Worm (Caenorhabditis elegans) whole organism, mixed stage, embryonic: ENCODE data around the gene srbc-61.

Experiments
- M03D4.4 ChIP-seq: sonication (generic microtip); optimal IDR thresholded peaks from 2 replicates; lab custom pipeline; 2017; ENCODE audit warnings: mild to moderate bottlenecking, missing genetic modification characterization, missing compliant biosample characterization
- ceh-83 ChIP-seq: fragments of 200-800 bp; sonication (Bioruptor generic); optimal IDR thresholded peaks from 2 replicates; lab custom pipeline; 2018; ENCODE audit warnings: mild to moderate bottlenecking, missing genetic modification characterization, missing compliant biosample characterization
- ces-1 ChIP-seq: fragments of 150-350 bp; optimal IDR thresholded peaks from 2 replicates; lab custom pipeline; 2014; ENCODE audit warnings: missing biosample characterization, missing genetic modification reagents, missing genetic modification characterization
- lin-13 ChIP-seq: fragments of 150-350 bp; optimal IDR thresholded peaks from 2 replicates; lab custom pipeline; 2014; ENCODE audit warnings: missing biosample characterization, missing genetic modification characterization
- snpc-4 ChIP-seq: fragments of 150-350 bp; optimal IDR thresholded peaks from 2 replicates; lab custom pipeline; 2014; ENCODE audit warnings: missing biosample characterization, missing genetic modification characterization
- unc-62 ChIP-seq: fragments of 150-350 bp; optimal IDR thresholded peaks from 2 replicates; lab custom pipeline; 2014; ENCODE audit warnings: missing biosample characterization, missing genetic modification reagents, missing genetic modification characterization

DNA sequence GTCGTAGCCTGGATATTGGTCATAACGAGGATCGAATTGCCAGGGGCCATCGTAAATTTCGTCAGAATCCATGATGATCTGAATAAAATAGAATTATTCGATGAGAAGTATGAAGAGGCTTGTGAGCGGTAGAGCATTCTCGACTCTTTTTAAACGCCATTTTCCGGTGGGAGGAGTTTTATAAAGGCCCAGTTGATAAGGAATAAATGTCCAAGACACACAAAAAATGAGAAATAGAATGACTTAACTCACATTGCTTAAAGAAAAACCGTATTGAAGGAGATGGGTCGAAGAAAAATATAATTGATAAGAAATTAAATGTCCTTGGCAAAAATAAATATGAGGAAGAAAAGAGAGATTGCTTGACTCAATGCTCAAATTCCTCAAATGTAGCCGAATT, 7.4 kb upstream of the srbc-61 start, which contains the start of gene F20E11.17:
- no peak for TF ChIP-seq ceh-83 (GFP tag; lab: Kevin White, UChicago)
- no peak for TF ChIP-seq snpc-4 (tag; lab: Kevin White, UChicago)
- TF ChIP-seq lin-13 (tag; lab: Kevin White, UChicago), result no peak
- TF ChIP-seq unc-62 (GFP tag; lab: Kevin White, UChicago), result no peak
- no peak for TF ChIP-seq M03D4.4
- no peak for TF ChIP-seq ces-1 (GFP tag; lab: Kevin White, UChicago)
